Worm (Caenorhabditis elegans): Measurements from ENCODE around the gene let-92.

let-92 gene

ce11 chrIV:11820067-11820913 is 38.0 kb upstream of the let-92 start (continued):
- no peak for TF ChIP-seq alr-1 (tag; optimal IDR thresholded peaks at IDR 0.05)
- TF ChIP-seq lin-11 (tag; optimal IDR thresholded peaks at IDR 0.05) = no peak
- TF ChIP-seq ceh-82 (tag; optimal IDR thresholded peaks at IDR 0.05) = no peak
- TF ChIP-seq unc-62 (GFP tag; optimal IDR thresholded peaks at IDR 0.05) = no peak

- TF ChIP-seq nhr-12 (tag; optimal IDR thresholded peaks at IDR 0.05) (no peak), blmp-1 (tag; optimal IDR thresholded peaks at IDR 0.05; ENCODE audit: insufficient read depth) (no peak), zag-1 (tag; optimal IDR thresholded peaks at IDR 0.05) (peak; percentile 82), nhr-77 (tag; optimal IDR thresholded peaks at IDR 0.05) (no peak), ztf-1 (GFP tag; conservative IDR thresholded peaks at IDR 0.05) (no peak), sma-9 (GFP tag; optimal IDR thresholded peaks at IDR 0.05) (peak; percentile 82), sma-9 (tag; optimal IDR thresholded peaks at IDR 0.05) (no peak), sem-4 (tag; optimal IDR thresholded peaks at IDR 0.05) (peak; percentile 18), ztf-4 (tag; optimal IDR thresholded peaks at IDR 0.05) (peak; percentile 8), ceh-16 (tag; optimal IDR thresholded peaks at IDR 0.05) (no peak), egl-27 (tag; optimal IDR thresholded peaks at IDR 0.05) (peak; percentile 31), aly-2 (tag; optimal IDR thresholded peaks at IDR 0.05) (no peak), F13H6.1 (tag; optimal IDR thresholded peaks at IDR 0.05) (peak; percentile 79), lin-11 (tag; optimal IDR thresholded peaks at IDR 0.05) (peak; percentile 92), ceh-82 (tag; optimal IDR thresholded peaks at IDR 0.05) (no peak), lsy-2 (tag; optimal IDR thresholded peaks at IDR 0.05) (peak; percentile 4 to 69), ztf-11 (tag; optimal IDR thresholded peaks at IDR 0.05) (no peak), dmd-4 (tag; optimal IDR thresholded peaks at IDR 0.05) (no peak), skn-1 (tag; optimal IDR thresholded peaks at IDR 0.05) (no peak), C34F6.9 (tag; optimal IDR thresholded peaks at IDR 0.05) (peak; percentile 81), mbf-1 (tag; optimal IDR thresholded peaks at IDR 0.05) (no peak), unc-55 (GFP tag; optimal IDR thresholded peaks at IDR 0.05) (peak; percentile 68), gmeb-1 (tag; optimal IDR thresholded peaks at IDR 0.05) (peak; percentile 20), elt-3 (tag; optimal IDR thresholded peaks at IDR 0.05) (no peak), nhr-237 (tag; optimal IDR thresholded peaks at IDR 0.05) (no peak), Y55F3AM.14 (GFP tag; optimal IDR thresholded peaks at IDR 0.05) (peak; percentile 77), unc-62 (GFP tag; optimal IDR thresholded peaks at IDR 0.05) (no peak), nhr-6 (tag; optimal IDR thresholded peaks at IDR 0.05) (peak; percentile 56), nhr-21 (tag; optimal IDR thresholded peaks at IDR 0.05) (peak; percentile 39), lin-13 (GFP tag; optimal IDR thresholded peaks at IDR 0.05) (peak; percentile 59), sma-3 (GFP tag; optimal IDR thresholded peaks at IDR 0.05) (peak; percentile 41), lin-39 (tag; optimal IDR thresholded peaks at IDR 0.05) (no peak), ama-1 (optimal IDR thresholded peaks at IDR 0.05) (peak; percentile 52), peb-1 (tag; optimal IDR thresholded peaks at IDR 0.05) (no peak), crh-2 (tag; optimal IDR thresholded peaks at IDR 0.05) (peak; percentile 81), alr-1 (tag; optimal IDR thresholded peaks at IDR 0.05) (no peak), mdl-1 (tag; optimal IDR thresholded peaks at IDR 0.05) (peak; percentile 73 to 87), ZK546.5 (tag; optimal IDR thresholded peaks at IDR 0.05) (no peak), snpc-4 (tag; optimal IDR thresholded peaks at IDR 0.05) (peak; percentile 25), unc-39 (tag; optimal IDR thresholded peaks at IDR 0.05) (no peak), R02D3.7 (tag; optimal IDR thresholded peaks at IDR 0.05) (no peak), elt-1 (tag; optimal IDR thresholded peaks at IDR 0.05) (no peak), nhr-129 (tag; optimal IDR thresholded peaks at IDR 0.05) (peak; percentile 78), nhr-11 (tag; optimal IDR thresholded peaks at IDR 0.05) (no peak), nhr-23 (tag; optimal IDR thresholded peaks at IDR 0.05) (no peak), nhr-25 (tag; optimal IDR thresholded peaks at IDR 0.05) (peak; percentile 29), fos-1 (tag; optimal IDR thresholded peaks at IDR 0.05) (peak; percentile 74), mab-5 (tag; optimal IDR thresholded peaks at IDR 0.05) (peak; percentile 21), nhr-10 (tag; optimal IDR thresholded peaks at IDR 0.05) (no peak)
These were observed 36.5 kb upstream of the let-92 start, which contains the start of the genes par-5 and M117.3 for ce11 chrIV:11821591-11822361. par-5 (minus strand) TSS chrIV:11821924. M117.3 (plus strand) TSS chrIV:11822206.
